Worm (Caenorhabditis elegans) whole organism, L1 larva: ENCODE data around the gene fard-1.

Experiments
- C04F5.9 ChIP-seq: sonication (generic microtip); optimal IDR thresholded peaks from 2 replicates; lab custom pipeline; 2016; ENCODE audit warnings: missing genetic modification characterization, missing compliant biosample characterization
- C34B4.2 ChIP-seq: sonication (generic microtip); optimal IDR thresholded peaks from 2 replicates; lab custom pipeline; 2017; ENCODE audit warnings: mild to moderate bottlenecking, missing genetic modification characterization, missing compliant biosample characterization
- F16B12.6 ChIP-seq: fragments of 150-350 bp; optimal IDR thresholded peaks from 2 replicates; lab custom pipeline; 2014; ENCODE audit warnings: missing biosample characterization, missing genetic modification characterization
- alr-1 ChIP-seq: fragments of 200-800 bp; sonication (Bioruptor generic); optimal IDR thresholded peaks from 2 replicates; lab custom pipeline; 2018; ENCODE audit warnings: borderline replicate concordance, mild to moderate bottlenecking, missing genetic modification characterization, missing compliant biosample characterization
- ama-1 ChIP-seq: fragments of 150-350 bp; optimal IDR thresholded peaks from 2 replicates; lab custom pipeline; 2014
- blmp-1 ChIP-seq: fragments of 150-350 bp; optimal IDR thresholded peaks from 2 replicates; lab custom pipeline; 2014; ENCODE audit warnings: missing biosample characterization, missing genetic modification characterization
- ceh-63 ChIP-seq: fragments of 200-800 bp; sonication (Bioruptor generic); optimal IDR thresholded peaks from 2 replicates; lab custom pipeline; 2018; ENCODE audit warnings: mild to moderate bottlenecking, missing genetic modification characterization, missing compliant biosample characterization
- ceh-8 ChIP-seq: fragments of 200-800 bp; sonication (Bioruptor generic); optimal IDR thresholded peaks from 2 replicates; lab custom pipeline; 2018; ENCODE audit warnings: mild to moderate bottlenecking, missing genetic modification characterization, moderate library complexity, missing compliant biosample characterization
- ceh-82 ChIP-seq, 3 experiments: fragments of 150-350 bp in 1 of 3; sonication (generic microtip) in 2 of 3; optimal IDR thresholded peaks; 2 replicates each; lab custom pipeline; 2014 to 2017; ENCODE audit warnings: missing biosample characterization in 3 of 3, missing genetic modification characterization in 3 of 3
- ceh-88 ChIP-seq: fragments of 200-800 bp; sonication (Bioruptor generic); IDR thresholded peaks from 2 replicates; pipeline ENCODE4 v1.3.6; 2022; ENCODE audit warnings: missing genetic modification characterization, missing compliant biosample characterization
- ceh-90 ChIP-seq: sonication (generic microtip); optimal IDR thresholded peaks from 2 replicates; lab custom pipeline; 2016; ENCODE audit warnings: missing genetic modification characterization, missing compliant biosample characterization
- dsc-1 ChIP-seq: sonication (generic microtip); optimal IDR thresholded peaks from 2 replicates; lab custom pipeline; 2016; ENCODE audit warnings: mild to moderate bottlenecking, missing genetic modification characterization, missing compliant biosample characterization
- efl-1 ChIP-seq, 4 experiments: fragments of 150-350 bp; optimal IDR thresholded peaks in 3 of 4; peaks in 1 of 4; 1 replicate in 1 of 4; 2 replicates in 3 of 4; lab custom pipeline; 2014; ENCODE audit warnings: missing biosample characterization in 2 of 4, missing genetic modification characterization in 2 of 4, missing genetic modification reagents in 2 of 4
- egl-13 ChIP-seq: sonication (generic microtip); optimal IDR thresholded peaks from 2 replicates; lab custom pipeline; 2016; ENCODE audit warnings: missing genotype, missing genetic modification reagents, missing genetic modification characterization, missing compliant biosample characterization
- egl-27 ChIP-seq, 2 experiments: fragments of 150-350 bp in 1 of 2; sonication (generic microtip); optimal IDR thresholded peaks; 3 replicates each; lab custom pipeline; 2017 to 2018; ENCODE audit warnings: missing biosample characterization in 2 of 2, missing genetic modification characterization in 2 of 2, missing genetic modification reagents in 2 of 2
- elt-3 ChIP-seq, 6 experiments: fragments of 150-350 bp in 1 of 6; sonication (generic microtip); optimal IDR thresholded peaks; 2 replicates each; lab custom pipeline; 2017 to 2018; ENCODE audit warnings: missing biosample characterization in 6 of 6, missing genetic modification characterization in 6 of 6, inconsistent platforms in 1 of 6
- ets-5 ChIP-seq: fragments of 200-800 bp; sonication (Bioruptor generic); IDR thresholded peaks from 2 replicates; pipeline ENCODE4 v1.3.6; 2022; ENCODE audit warnings: missing genetic modification characterization, missing compliant biosample characterization
- fkh-4 ChIP-seq: sonication (generic microtip); optimal IDR thresholded peaks from 2 replicates; lab custom pipeline; 2016; ENCODE audit warnings: missing compliant biosample characterization, missing genetic modification characterization, borderline replicate concordance
- grh-1 ChIP-seq: fragments of 200-800 bp; sonication (Bioruptor generic); IDR thresholded peaks from 2 replicates; pipeline ENCODE4 v1.3.6; 2022; ENCODE audit warnings: missing genetic modification reagents, missing genetic modification characterization, missing compliant biosample characterization
- hlh-17 ChIP-seq: fragments of 200-800 bp; sonication (Bioruptor generic); optimal IDR thresholded peaks from 2 replicates; lab custom pipeline; 2018; ENCODE audit warnings: missing genetic modification characterization, mild to moderate bottlenecking, missing compliant biosample characterization, moderate library complexity, borderline replicate concordance
- hlh-4 ChIP-seq: sonication (generic microtip); optimal IDR thresholded peaks from 2 replicates; lab custom pipeline; 2016; ENCODE audit warnings: mild to moderate bottlenecking, missing genetic modification characterization, missing compliant biosample characterization
- hpl-2 ChIP-seq: fragments of 150-350 bp; optimal IDR thresholded peaks from 2 replicates; lab custom pipeline; 2014; ENCODE audit warnings: missing biosample characterization, missing genetic modification reagents, missing genetic modification characterization
- jun-1 ChIP-seq: fragments of 150-350 bp; optimal IDR thresholded peaks from 2 replicates; lab custom pipeline; 2014; ENCODE audit warnings: missing biosample characterization, missing genetic modification reagents, missing genetic modification characterization
- lin-14 ChIP-seq: fragments of 200-800 bp; sonication (Bioruptor generic); optimal IDR thresholded peaks from 2 replicates; lab custom pipeline; 2018; ENCODE audit warnings: mild to moderate bottlenecking, missing genetic modification characterization, moderate library complexity, missing compliant biosample characterization
- lin-15B ChIP-seq: fragments of 150-350 bp; sonication (generic microtip); optimal IDR thresholded peaks from 3 replicates; lab custom pipeline; 2014; ENCODE audit warnings: missing biosample characterization, missing genetic modification characterization
- lin-35 ChIP-seq, 2 experiments: fragments of 150-350 bp; optimal IDR thresholded peaks; 2 replicates each; lab custom pipeline; 2014; ENCODE audit warnings: missing biosample characterization in 2 of 2, missing genetic modification characterization in 2 of 2, missing genetic modification reagents in 2 of 2
- lsy-2 ChIP-seq, 2 experiments: fragments of 150-350 bp; optimal IDR thresholded peaks; 2 replicates each; lab custom pipeline; 2014; ENCODE audit warnings: missing biosample characterization in 2 of 2, missing genetic modification characterization in 2 of 2
- mab-9 ChIP-seq: fragments of 200-800 bp; sonication (Bioruptor generic); IDR thresholded peaks from 2 replicates; pipeline ENCODE4 v1.3.6; 2022; ENCODE audit warnings: missing genetic modification reagents, missing genetic modification characterization, missing compliant biosample characterization
- mef-2 ChIP-seq: fragments of 150-350 bp; optimal IDR thresholded peaks from 2 replicates; lab custom pipeline; 2014; ENCODE audit warnings: missing biosample characterization, missing genetic modification characterization
- mep-1 ChIP-seq: fragments of 150-350 bp; optimal IDR thresholded peaks from 2 replicates; lab custom pipeline; 2014; ENCODE audit warnings: missing biosample characterization, missing genetic modification characterization
- nhr-11 ChIP-seq: fragments of 150-350 bp; optimal IDR thresholded peaks from 2 replicates; lab custom pipeline; 2014; ENCODE audit warnings: missing biosample characterization, missing genetic modification characterization
- nhr-19 ChIP-seq: fragments of 200-800 bp; sonication (Bioruptor generic); conservative IDR thresholded peaks from 2 replicates; pipeline ENCODE4 v1.3.6; 2022; ENCODE audit warnings: missing genetic modification characterization, missing compliant biosample characterization
- nhr-237 ChIP-seq: fragments of 150-350 bp; optimal IDR thresholded peaks from 2 replicates; lab custom pipeline; 2014; ENCODE audit warnings: missing biosample characterization, missing genetic modification characterization
- nhr-47 ChIP-seq: sonication (generic microtip); optimal IDR thresholded peaks from 2 replicates; lab custom pipeline; 2016; ENCODE audit warnings: mild to moderate bottlenecking, missing genetic modification characterization, moderate library complexity, missing compliant biosample characterization
- nhr-71 ChIP-seq: sonication (generic microtip); optimal IDR thresholded peaks from 2 replicates; lab custom pipeline; 2016; ENCODE audit warnings: mild to moderate bottlenecking, missing genetic modification characterization, moderate library complexity, missing compliant biosample characterization
- nhr-76 ChIP-seq: sonication (generic microtip); optimal IDR thresholded peaks from 2 replicates; lab custom pipeline; 2017; ENCODE audit warnings: missing biosample characterization, missing genetic modification characterization
- nhr-85 ChIP-seq: sonication (generic microtip); peaks from one replicate; lab custom pipeline; 2016; ENCODE audit warnings: missing genetic modification characterization, inconsistent platforms, missing compliant biosample characterization
- skn-1 ChIP-seq: fragments of 150-350 bp; optimal IDR thresholded peaks from 2 replicates; lab custom pipeline; 2014; ENCODE audit warnings: missing biosample characterization, missing genetic modification characterization
- snu-23 ChIP-seq: sonication (generic microtip); optimal IDR thresholded peaks from 2 replicates; lab custom pipeline; 2016; ENCODE audit warnings: missing genetic modification characterization, missing compliant biosample characterization
- swsn-7 ChIP-seq: sonication (generic microtip); optimal IDR thresholded peaks from 2 replicates; lab custom pipeline; 2016; ENCODE audit warnings: missing genetic modification characterization, missing compliant biosample characterization
- tbx-2 ChIP-seq: sonication (generic microtip); optimal IDR thresholded peaks from 2 replicates; lab custom pipeline; 2016; ENCODE audit warnings: missing genetic modification characterization, missing compliant biosample characterization
- tlp-1 ChIP-seq: fragments of 150-350 bp; optimal IDR thresholded peaks from 2 replicates; lab custom pipeline; 2014; ENCODE audit warnings: missing biosample characterization, missing genetic modification characterization
- unc-30 ChIP-seq: sonication (generic microtip); optimal IDR thresholded peaks from 2 replicates; lab custom pipeline; 2017; ENCODE audit warnings: missing biosample characterization, missing genetic modification characterization
- zip-4 ChIP-seq: fragments of 200-800 bp; sonication (Bioruptor generic); optimal IDR thresholded peaks from 2 replicates; lab custom pipeline; 2018; ENCODE audit warnings: mild to moderate bottlenecking, missing genetic modification characterization, moderate library complexity, missing compliant biosample characterization
- ztf-11 ChIP-seq, 2 experiments: sonication (generic microtip); optimal IDR thresholded peaks; 2 replicates each; lab custom pipeline; 2016 to 2017; ENCODE audit warnings: missing genetic modification characterization in 2 of 2, missing biosample characterization in 1 of 2, missing compliant biosample characterization in 1 of 2
- ztf-4 ChIP-seq: fragments of 150-350 bp; optimal IDR thresholded peaks from 2 replicates; lab custom pipeline; 2014; ENCODE audit warnings: missing biosample characterization, missing genetic modification characterization

fard-1 gene

DNA sequence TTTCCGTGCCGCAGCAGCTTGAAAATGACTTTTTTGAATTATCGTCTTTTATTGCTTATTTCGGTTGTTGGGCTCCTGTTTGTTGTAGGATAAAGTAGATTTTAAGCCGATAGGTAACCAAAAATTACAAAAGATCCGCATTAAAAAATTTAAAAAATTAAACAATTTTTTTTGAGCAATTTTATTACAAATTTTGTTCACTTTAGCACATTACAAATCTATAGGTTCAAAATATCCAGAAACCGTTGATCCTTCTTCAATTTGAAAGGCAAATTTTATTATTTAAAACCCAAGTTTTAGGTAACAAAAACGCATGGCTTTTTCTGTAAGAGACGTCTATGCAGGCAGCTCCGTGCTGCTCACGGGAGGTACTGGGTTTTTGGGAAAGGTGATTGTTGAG is at the start of gene fard-1:
fard-1 (plus strand) TSS at position 301 of the 400 bp plus-strand sequence.
- TF ChIP-seq grh-1 (GFP tag; lab: Robert Waterston, UW) (no peak), efl-1 (optimal IDR thresholded peaks at IDR 0.05; lab: Kevin White, UChicago) (no peak), efl-1 (GFP tag; optimal IDR thresholded peaks at IDR 0.05 in 1 of 2; lab: Kevin White, UChicago) (peak in 1 of 2 experiments; percentile 26)

DNA sequence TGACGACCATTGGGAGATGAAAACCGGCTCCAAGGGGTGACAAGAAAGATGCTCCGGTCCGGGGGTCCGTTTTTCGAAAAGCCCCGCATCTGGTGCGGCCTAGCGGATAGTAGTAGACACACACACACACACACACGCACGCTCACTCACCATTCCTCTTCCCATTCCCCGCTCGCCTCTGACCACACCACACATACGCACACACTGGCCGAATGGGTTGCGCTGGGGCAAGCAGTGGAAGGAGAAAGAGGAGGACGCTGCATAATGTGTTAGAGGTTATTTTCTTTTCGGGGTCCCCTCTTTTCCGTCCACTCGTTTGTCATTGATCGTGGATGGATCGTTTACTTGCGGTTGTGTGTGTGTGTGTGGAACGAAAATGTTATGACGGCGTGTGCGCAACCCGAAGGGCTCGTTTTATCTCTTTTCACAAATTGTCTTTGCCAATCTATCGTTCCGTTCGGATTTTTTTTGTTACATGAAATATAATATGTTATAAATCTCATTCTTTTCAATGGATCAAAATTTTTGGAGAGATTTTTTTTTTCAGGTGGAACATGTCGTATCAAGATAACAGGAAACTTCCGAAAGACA is 47.7 kb upstream of the fard-1 start, which contains the start of gene vang-1:
vang-1 (plus strand) TSS at position 541 of the 591 bp plus-strand sequence.
- peak; percentile 77 for TF ChIP-seq lin-14 (GFP tag; lab: Kevin White, UChicago)
- peak in 1 of 3 experiments; percentile 41 for TF ChIP-seq ceh-82 (tag; optimal IDR thresholded peaks at IDR 0.05; lab: Kevin White, UChicago)
- TF ChIP-seq skn-1 (tag; lab: Kevin White, UChicago) = peak; percentile 1
- no peak for TF ChIP-seq lin-15B (tag; lab: Kevin White, UChicago)
- TF ChIP-seq ztf-11 (tag; optimal IDR thresholded peaks at IDR 0.05; lab: Kevin White, UChicago) = peak in 1 of 2 experiments; percentile 36
- TF ChIP-seq ets-5 (GFP tag; lab: Robert Waterston, UW) = no peak
- no peak for TF ChIP-seq ceh-8
- peak; percentile 20 for TF ChIP-seq mep-1 (tag; lab: Kevin White, UChicago)
- TF ChIP-seq zip-4 = no peak
- TF ChIP-seq tbx-2 = peak; percentile 2
- TF ChIP-seq efl-1 (optimal IDR thresholded peaks at IDR 0.05; lab: Kevin White, UChicago) = no peak
- peak in 1 of 2 experiments; percentile 81 for TF ChIP-seq efl-1 (GFP tag; optimal IDR thresholded peaks at IDR 0.05 in 1 of 2; lab: Kevin White, UChicago)
- no peak for TF ChIP-seq jun-1 (tag; lab: Kevin White, UChicago)
- peak; percentile 23 for TF ChIP-seq nhr-47 (tag; lab: Kevin White, UChicago)
- TF ChIP-seq snu-23 (GFP tag; lab: Kevin White, UChicago) = peak; percentile 44
- TF ChIP-seq blmp-1 (tag; lab: Kevin White, UChicago) = peak; percentile 3
- TF ChIP-seq fkh-4 (tag; lab: Kevin White, UChicago) = no peak
- TF ChIP-seq unc-30 (tag; lab: Kevin White, UChicago) = no peak
- peak; percentile 16 for TF ChIP-seq dsc-1
- peak; percentile 52 for TF ChIP-seq nhr-85
- TF ChIP-seq mab-9 (GFP tag; lab: Robert Waterston, UW) = 0 out of 2 replicates have a peak, but pooled peaks have one; percentile 27

DNA sequence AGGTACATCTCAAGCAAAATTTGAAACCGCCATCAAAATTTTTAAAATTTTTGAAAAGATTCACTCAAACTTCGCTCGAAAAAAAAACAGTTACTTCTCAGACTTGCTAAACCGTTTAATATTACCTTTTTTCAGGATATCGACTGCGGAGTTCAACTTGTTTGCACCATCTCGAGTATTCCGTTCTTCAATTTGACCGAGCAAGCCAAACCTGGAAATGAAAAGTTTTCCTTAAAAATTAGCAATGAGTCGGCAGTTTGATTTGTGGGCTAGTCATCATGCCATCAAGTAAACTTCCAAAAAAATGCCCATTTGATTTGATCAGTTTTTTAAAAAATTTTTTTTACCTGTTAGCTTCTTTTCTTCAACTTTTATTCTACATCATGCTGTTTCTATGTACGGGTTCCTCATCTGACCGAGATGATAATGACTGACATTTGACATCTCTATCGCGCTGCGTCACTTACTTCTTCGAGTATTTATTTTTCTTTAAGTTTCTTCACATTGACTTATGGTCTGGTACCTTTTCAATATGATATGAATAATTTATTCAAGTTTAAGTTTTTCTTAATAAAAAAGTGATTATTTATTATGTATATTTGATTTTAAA is 43.0 kb upstream of the fard-1 start:
- TF ChIP-seq snu-23 (GFP tag; lab: Kevin White, UChicago) = no peak
- no peak for TF ChIP-seq alr-1 (tag; lab: Kevin White, UChicago)
- TF ChIP-seq nhr-47 (tag; lab: Kevin White, UChicago) = no peak
- TF ChIP-seq F16B12.6 = no peak
- TF ChIP-seq elt-3 (tag; optimal IDR thresholded peaks at IDR 0.05; lab: Kevin White, UChicago) = no peak
- TF ChIP-seq egl-13 (tag; lab: Kevin White, UChicago) = no peak
- no peak for TF ChIP-seq ceh-88
- no peak for TF ChIP-seq lin-15B (tag; lab: Kevin White, UChicago)
- TF ChIP-seq nhr-19 (GFP tag; lab: Robert Waterston, UW) = 0 out of 2 replicates have a peak, but pooled peaks have one; percentile 5
- TF ChIP-seq ceh-63 (GFP tag; lab: Kevin White, UChicago) = no peak
- peak; percentile 12 for TF ChIP-seq ama-1
- TF ChIP-seq lsy-2 (tag; optimal IDR thresholded peaks at IDR 0.05; lab: Kevin White, UChicago) = peak in 1 of 2 experiments; percentile 1
- no peak for TF ChIP-seq hpl-2 (GFP tag; lab: Kevin White, UChicago)
- TF ChIP-seq ets-5 (GFP tag; lab: Robert Waterston, UW) = no peak
- no peak for TF ChIP-seq skn-1 (tag; lab: Kevin White, UChicago)
- no peak for TF ChIP-seq nhr-76 (tag; lab: Kevin White, UChicago)
- no peak for TF ChIP-seq nhr-237
- no peak for TF ChIP-seq dsc-1
- TF ChIP-seq swsn-7 (tag; lab: Kevin White, UChicago) = no peak
- no peak for TF ChIP-seq ceh-90 (tag; lab: Kevin White, UChicago)
- TF ChIP-seq ztf-4 (tag; lab: Kevin White, UChicago) = peak; percentile 18
- TF ChIP-seq nhr-11 (tag; lab: Kevin White, UChicago) = no peak
- no peak for TF ChIP-seq hlh-17 (GFP tag; lab: Kevin White, UChicago)
- no peak for TF ChIP-seq lin-35 (GFP tag; optimal IDR thresholded peaks at IDR 0.05; lab: Kevin White, UChicago)
- no peak for TF ChIP-seq tlp-1 (tag; lab: Kevin White, UChicago)
- no peak for TF ChIP-seq C34B4.2 (tag; lab: Kevin White, UChicago)
- no peak for TF ChIP-seq hlh-4 (tag; lab: Kevin White, UChicago)
- TF ChIP-seq nhr-71 (tag; lab: Kevin White, UChicago) = peak; percentile 2
- TF ChIP-seq egl-27 (tag; optimal IDR thresholded peaks at IDR 0.05; lab: Kevin White, UChicago) = no peak
- TF ChIP-seq C04F5.9 (tag; lab: Kevin White, UChicago) = no peak
- TF ChIP-seq mef-2 (tag; lab: Kevin White, UChicago) = no peak
